Worm (Caenorhabditis elegans): Measurements from ENCODE around the gene F55A4.7.
A peak's percentile ranks its signal among the peaks of the same experiment; 100 is the strongest.

F55A4.7 gene

DNA sequence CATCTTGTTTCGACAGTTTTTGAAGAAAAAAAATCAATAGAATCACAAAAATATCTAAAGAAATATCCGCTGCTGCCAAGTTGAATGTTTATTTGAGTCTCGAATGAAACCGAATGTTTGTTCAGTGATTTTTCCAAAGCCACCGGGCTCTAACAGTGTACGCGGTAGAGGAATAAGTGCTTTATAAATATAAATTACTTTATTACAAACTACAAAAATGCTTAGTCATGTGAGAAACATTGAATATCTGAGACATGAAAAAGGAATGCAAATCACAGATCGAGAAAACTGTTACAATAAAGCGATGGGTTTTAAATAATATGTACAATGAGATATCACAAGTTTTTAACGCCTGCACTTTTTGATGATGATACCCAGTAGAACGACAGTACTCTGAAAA, at the start of gene F55A4.7:
Gene F55A4.7, minus strand, starts transcription at position 101 of the 400 bp plus-strand sequence.
- no peak for TF ChIP-seq ztf-18 (tag; optimal IDR thresholded peaks at IDR 0.05)

ce11 chrX:1088048-1088447, 49.8 kb upstream of the F55A4.7 start, which contains the start of gene rei-2:
Gene rei-2, minus strand, starts transcription at chrX:1088148.
- TF ChIP-seq lin-54 (GFP tag; optimal IDR thresholded peaks at IDR 0.05), result no peak

- TF ChIP-seq K12H6.12 (tag; optimal IDR thresholded peaks at IDR 0.05), result no peak
- no peak for TF ChIP-seq cebp-1 (GFP tag; IDR thresholded peaks at IDR 0.05)
- TF ChIP-seq cebp-1 (tag; optimal IDR thresholded peaks at IDR 0.05), result peak; percentile 89
Measured at ce11 chrX:1086406-1086897, 48.2 kb upstream of the F55A4.7 start.

ce11 chrX:1085000-1085399, 46.8 kb upstream of the F55A4.7 start:
- TF ChIP-seq efl-1 (GFP tag; optimal IDR thresholded peaks at IDR 0.05) (no peak), egl-18 (GFP tag; IDR thresholded peaks at IDR 0.05) (no peak), B0261.1 (tag; optimal IDR thresholded peaks at IDR 0.05) (no peak), zim-3 (tag; optimal IDR thresholded peaks at IDR 0.05) (no peak), ets-4 (GFP tag; optimal IDR thresholded peaks at IDR 0.05) (no peak), nhr-120 (GFP tag; IDR thresholded peaks at IDR 0.05) (no peak), ceh-40 (GFP tag; IDR thresholded peaks at IDR 0.05) (no peak), sptf-2 (GFP tag; optimal IDR thresholded peaks at IDR 0.05) (no peak), B0019.2 (GFP tag; conservative IDR thresholded peaks at IDR 0.05) (no peak), bed-2 (GFP tag; IDR thresholded peaks at IDR 0.05) (no peak), K11D2.4 (GFP tag; IDR thresholded peaks at IDR 0.05) (no peak), ztf-3 (GFP tag; optimal IDR thresholded peaks at IDR 0.05) (no peak), hmg-1.2 (GFP tag; IDR thresholded peaks at IDR 0.05) (no peak), tbp1 (GFP tag; optimal IDR thresholded peaks at IDR 0.05) (no peak), let-607 (tag; optimal IDR thresholded peaks at IDR 0.05) (no peak), die-1 (tag; optimal IDR thresholded peaks at IDR 0.05) (no peak), rec-8 (tag; optimal IDR thresholded peaks at IDR 0.05) (no peak), Y53F4B.3 (GFP tag; IDR thresholded peaks at IDR 0.05) (no peak), ceh-27 (GFP tag; optimal IDR thresholded peaks at IDR 0.05) (no peak)

ce11 chrX:1081927-1082326, 43.7 kb upstream of the F55A4.7 start:
- no peak for TF ChIP-seq K12H6.12 (tag; optimal IDR thresholded peaks at IDR 0.05)
- peak; percentile 59 for TF ChIP-seq zfh-2 (GFP tag; conservative IDR thresholded peaks at IDR 0.05)

DNA sequence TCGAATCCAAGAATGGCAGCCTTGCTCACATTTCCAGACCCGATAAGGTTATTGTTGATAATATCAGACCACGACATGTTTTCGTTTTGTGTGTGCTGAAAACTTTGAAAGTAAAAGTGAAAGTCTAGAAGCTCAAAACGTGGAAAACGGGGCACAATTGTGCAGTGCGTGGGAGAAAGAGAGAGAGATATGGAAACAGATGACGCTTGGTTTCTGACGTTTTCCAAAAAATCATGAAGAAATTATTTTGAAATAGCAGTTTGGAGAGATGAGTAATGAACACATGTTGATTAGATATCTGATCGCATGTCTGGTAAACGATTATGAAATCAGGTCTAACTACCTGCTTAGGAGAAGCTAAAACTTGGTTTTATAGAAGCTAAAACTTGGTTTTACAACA, 42.3 kb upstream of the F55A4.7 start, which contains the start of gene pfn-3:
Gene pfn-3, minus strand, starts transcription at position 101 of the 400 bp plus-strand sequence.
- TF ChIP-seq C06A6.2 (GFP tag; conservative IDR thresholded peaks at IDR 0.05) (no peak), rcor-1 (GFP tag; IDR thresholded peaks at IDR 0.05) (no peak), sptf-2 (GFP tag; optimal IDR thresholded peaks at IDR 0.05) (no peak), cebp-1 (GFP tag; IDR thresholded peaks at IDR 0.05) (no peak), cebp-1 (tag; optimal IDR thresholded peaks at IDR 0.05) (peak; percentile 41), ceh-40 (GFP tag; IDR thresholded peaks at IDR 0.05) (no peak), lin-35 (GFP tag; optimal IDR thresholded peaks at IDR 0.05) (no peak), F10E7.11 (tag; optimal IDR thresholded peaks at IDR 0.05) (no peak), lir-1 (GFP tag; conservative IDR thresholded peaks at IDR 0.05) (no peak)

Data from whole organism, young adult.